Worm (Caenorhabditis elegans) whole organism, L3 larva: ENCODE measurements around the gene Y41C4A.21.

ENCODE experiments used
- ceh-16 ChIP-seq: sonication (generic microtip); optimal IDR thresholded peaks from 2 replicates; lab custom pipeline; 2017; ENCODE audit warnings: missing biosample characterization, missing genetic modification characterization
- jun-1 ChIP-seq: fragments of 150-350 bp; optimal IDR thresholded peaks from 2 replicates; lab custom pipeline; 2014; ENCODE audit warnings: missing biosample characterization, missing genetic modification reagents, missing genetic modification characterization
- lsy-12 ChIP-seq: sonication (generic microtip); optimal IDR thresholded peaks from 2 replicates; lab custom pipeline; 2016; ENCODE audit warnings: mild to moderate bottlenecking, missing genetic modification characterization, missing compliant biosample characterization
- skn-1 ChIP-seq: fragments of 150-350 bp; optimal IDR thresholded peaks from 2 replicates; lab custom pipeline; 2014; ENCODE audit warnings: missing biosample characterization, missing genetic modification characterization
- snpc-4 ChIP-seq: fragments of 150-350 bp; optimal IDR thresholded peaks from 2 replicates; lab custom pipeline; 2014; ENCODE audit warnings: missing biosample characterization, missing genetic modification characterization
- tbx-2 ChIP-seq: sonication (generic microtip); optimal IDR thresholded peaks from 2 replicates; lab custom pipeline; 2016; ENCODE audit warnings: mild to moderate bottlenecking, missing genetic modification characterization, missing compliant biosample characterization

- no peak for TF ChIP-seq tbx-2 (tag; lab: Kevin White, UChicago)
- no peak for TF ChIP-seq snpc-4 (tag; lab: Kevin White, UChicago)
- no peak for TF ChIP-seq ceh-16 (tag; lab: Kevin White, UChicago)
- TF ChIP-seq jun-1 (tag; lab: Kevin White, UChicago) = no peak
- TF ChIP-seq skn-1 (tag; lab: Kevin White, UChicago) = no peak
- no peak for TF ChIP-seq lsy-12 (tag; lab: Kevin White, UChicago)
These were observed 665 bp upstream of the Y41C4A.21 start for ce11 chrIII:11731491-11731890.
